Worm (Caenorhabditis elegans) whole organism, L3 larva: ENCODE measurements around the gene C17F4.7.

Experiments
- aly-2 ChIP-seq: fragments of 150-350 bp; optimal IDR thresholded peaks from 2 replicates; lab custom pipeline; 2014; ENCODE audit warnings: missing biosample characterization, missing genetic modification characterization
- ama-1 ChIP-seq: fragments of 150-350 bp; optimal IDR thresholded peaks from 2 replicates; lab custom pipeline; 2018
- ceh-16 ChIP-seq: sonication (generic microtip); optimal IDR thresholded peaks from 2 replicates; lab custom pipeline; 2017; ENCODE audit warnings: missing biosample characterization, missing genetic modification characterization
- egl-27 ChIP-seq: sonication (generic microtip); optimal IDR thresholded peaks from 4 replicates; lab custom pipeline; 2017; ENCODE audit warnings: missing biosample characterization, missing genetic modification reagents, missing genetic modification characterization
- elt-3 ChIP-seq, 3 experiments: fragments of 150-350 bp in 1 of 3; sonication (generic microtip) in 2 of 3; optimal IDR thresholded peaks; 2 replicates in 2 of 3; 4 replicates in 1 of 3; lab custom pipeline; 2014 to 2017; ENCODE audit warnings: missing biosample characterization in 3 of 3, missing genetic modification characterization in 3 of 3

DNA sequence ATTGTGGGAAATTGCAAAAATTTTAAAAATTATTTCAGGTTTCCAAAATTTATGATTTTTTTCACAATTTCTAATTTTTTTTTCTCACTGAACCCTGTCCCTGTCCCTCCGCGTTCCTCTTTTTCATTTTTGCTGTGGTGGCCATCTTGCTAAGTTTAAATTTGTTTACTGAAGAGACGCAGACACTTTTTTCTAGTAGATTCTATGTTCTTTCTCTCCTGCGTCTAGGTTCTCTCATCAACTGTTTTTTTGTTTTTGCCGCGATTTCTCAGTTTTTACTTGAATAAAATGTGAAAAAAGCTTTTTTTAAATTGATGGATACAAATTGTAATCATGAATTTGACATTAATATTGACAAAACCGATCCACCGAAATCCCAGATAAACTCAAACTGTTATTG lies 36.6 kb downstream of the C17F4.7 start, which contains the start of gene ZC239.6:
- TF ChIP-seq egl-27 (tag; lab: Kevin White, UChicago), result no peak
- no peak for TF ChIP-seq ceh-16 (tag; lab: Kevin White, UChicago)
- no peak for TF ChIP-seq elt-3 (tag; optimal IDR thresholded peaks at IDR 0.05; lab: Kevin White, UChicago)
- no peak for TF ChIP-seq ama-1 (lab: Kevin White, UChicago)
- TF ChIP-seq aly-2 (tag; lab: Kevin White, UChicago), result no peak
